Worm (Caenorhabditis elegans): ENCODE measurements around the gene tag-276.

ce11 chrII:12208741-12209140 is 40.2 kb downstream of the tag-276 start:
- TF ChIP-seq mls-2 (tag; optimal IDR thresholded peaks at IDR 0.05) (no peak), unc-39 (tag; optimal IDR thresholded peaks at IDR 0.05) (no peak), unc-62 (GFP tag; optimal IDR thresholded peaks at IDR 0.05) (no peak), nhr-28 (tag; optimal IDR thresholded peaks at IDR 0.05) (no peak), nhr-237 (tag; optimal IDR thresholded peaks at IDR 0.05) (no peak), elt-1 (tag; optimal IDR thresholded peaks at IDR 0.05; ENCODE audit: borderline replicate concordance, insufficient read depth) (no peak), pha-4 (tag; optimal IDR thresholded peaks at IDR 0.05) (no peak), blmp-1 (tag; optimal IDR thresholded peaks at IDR 0.05) (no peak)

All from whole organism, mixed stage, embryonic.